Worm (Caenorhabditis elegans) whole organism, L3 larva: ENCODE measurements around the gene rgs-4.

Source experiments
- ama-1 ChIP-seq: fragments of 150-350 bp; optimal IDR thresholded peaks from 2 replicates; lab custom pipeline; 2018
- ceh-28 ChIP-seq: fragments of 150-350 bp; optimal IDR thresholded peaks from 2 replicates; lab custom pipeline; 2014; ENCODE audit warnings: missing biosample characterization, missing genetic modification reagents, missing genetic modification characterization
- ceh-82 ChIP-seq: fragments of 150-350 bp; optimal IDR thresholded peaks from 2 replicates; lab custom pipeline; 2014; ENCODE audit warnings: missing biosample characterization, missing genetic modification characterization
- egl-27 ChIP-seq: sonication (generic microtip); optimal IDR thresholded peaks from 4 replicates; lab custom pipeline; 2017; ENCODE audit warnings: missing biosample characterization, missing genetic modification reagents, missing genetic modification characterization
- nhr-11 ChIP-seq: fragments of 150-350 bp; optimal IDR thresholded peaks from 2 replicates; lab custom pipeline; 2014; ENCODE audit warnings: missing biosample characterization, missing genetic modification characterization
- nhr-25 ChIP-seq: sonication (generic microtip); optimal IDR thresholded peaks from 2 replicates; lab custom pipeline; 2017; ENCODE audit warnings: missing biosample characterization, missing genetic modification characterization
- nhr-28 ChIP-seq: fragments of 150-350 bp; optimal IDR thresholded peaks from 2 replicates; lab custom pipeline; 2014; ENCODE audit warnings: missing biosample characterization, missing genetic modification characterization
- nhr-77 ChIP-seq: fragments of 150-350 bp; optimal IDR thresholded peaks from 2 replicates; lab custom pipeline; 2014; ENCODE audit warnings: missing biosample characterization, missing genetic modification characterization
- pha-4 ChIP-seq: fragments of 150-350 bp; optimal IDR thresholded peaks from 2 replicates; lab custom pipeline; 2014; ENCODE audit warnings: missing biosample characterization, missing genetic modification reagents, missing genetic modification characterization
- pqm-1 ChIP-seq: fragments of 150-350 bp; optimal IDR thresholded peaks from 2 replicates; lab custom pipeline; 2017; ENCODE audit warnings: missing biosample characterization, missing genetic modification characterization, inconsistent platforms
- unc-39 ChIP-seq: sonication (generic microtip); optimal IDR thresholded peaks from 4 replicates; lab custom pipeline; 2017; ENCODE audit warnings: missing biosample characterization, missing genetic modification characterization
- ztf-11 ChIP-seq: fragments of 150-350 bp; optimal IDR thresholded peaks from 2 replicates; lab custom pipeline; 2014; ENCODE audit warnings: missing biosample characterization, missing genetic modification characterization

ce11 chrII:12630888-12631287 is 23.7 kb upstream of the rgs-4 start, which contains the start of gene Y38E10A.34:
- no peak for TF ChIP-seq ceh-82
- no peak for TF ChIP-seq ceh-28 (tag; lab: Kevin White, UChicago)
- TF ChIP-seq unc-39: no peak
- TF ChIP-seq ztf-11 (tag; lab: Kevin White, UChicago): no peak
- no peak for TF ChIP-seq pqm-1
- no peak for TF ChIP-seq pha-4 (tag; lab: Kevin White, UChicago)
- no peak for TF ChIP-seq nhr-77 (tag; lab: Kevin White, UChicago)
- TF ChIP-seq ama-1 (lab: Kevin White, UChicago): no peak
- TF ChIP-seq nhr-28 (tag; lab: Kevin White, UChicago): no peak
- no peak for TF ChIP-seq egl-27 (tag; lab: Kevin White, UChicago)
- TF ChIP-seq nhr-11: no peak
- no peak for TF ChIP-seq nhr-25 (tag; lab: Kevin White, UChicago)
